Fruit fly (Drosophila melanogaster) whole organism, adult: ENCODE measurements around the gene CG5783.

Experiments used
- CG14711 ChIP-seq: fragments of 200-800 bp; sonication (Bioruptor generic); optimal IDR thresholded peaks from 2 replicates; lab custom pipeline; 2018; ENCODE audit warnings: missing biosample characterization, mild to moderate bottlenecking, missing genetic modification characterization, moderate library complexity
- CG1620 ChIP-seq: fragments of 200-800 bp; sonication (Bioruptor generic); optimal IDR thresholded peaks from 2 replicates; lab custom pipeline; 2016; ENCODE audit warnings: missing biosample characterization, missing genetic modification characterization
- CG33017 ChIP-seq: fragments of 200-800 bp; sonication (Bioruptor generic); optimal IDR thresholded peaks from 2 replicates; lab custom pipeline; 2018; ENCODE audit warnings: missing biosample characterization, mild to moderate bottlenecking, missing genetic modification characterization, moderate library complexity
- CG5204 ChIP-seq: fragments of 200-800 bp; sonication (Bioruptor generic); optimal IDR thresholded peaks from 2 replicates; lab custom pipeline; 2016; ENCODE audit warnings: missing biosample characterization, missing genetic modification characterization
- Crg-1 ChIP-seq: fragments of 200-800 bp; sonication (Bioruptor generic); optimal IDR thresholded peaks from 2 replicates; lab custom pipeline; 2016; ENCODE audit warnings: missing biosample characterization, missing genetic modification characterization

DNA sequence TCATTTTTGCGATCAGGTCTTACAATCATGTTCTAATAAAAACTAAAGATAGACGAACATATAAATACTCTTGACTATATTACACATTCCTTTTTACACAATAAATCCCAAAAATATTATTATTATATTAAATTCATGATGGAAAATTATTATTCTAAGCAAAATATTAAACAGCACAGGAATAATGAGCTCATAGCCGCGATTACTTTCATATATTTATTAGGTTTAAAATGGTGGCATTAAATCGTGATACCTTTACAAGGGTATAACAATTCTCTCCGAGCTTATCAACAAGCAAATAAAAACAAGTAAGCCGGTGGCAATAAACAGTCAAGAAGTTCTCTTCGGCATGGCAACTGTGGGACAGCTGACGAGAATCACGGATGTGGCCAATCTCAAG lies 2.8 kb upstream of the CG5783 start, which contains the start of gene CG17681:
- TF ChIP-seq CG1620 (no peak), CG14711 (peak; percentile 54), CG5204 (GFP tag; lab: Kevin White, UChicago) (no peak), CG33017 (peak; percentile 77), Crg-1 (GFP tag; lab: Kevin White, UChicago) (no peak)
